Worm (Caenorhabditis elegans) whole organism, L1 larva: ENCODE data around the gene oig-3.
"Not testable (repeated sequence)": the region's sequence is repeated elsewhere in the genome, so short reads cannot be mapped to it uniquely, and the experiment has no call there.

Experiments used
- C04F5.9 ChIP-seq: sonication (generic microtip); optimal IDR thresholded peaks from 2 replicates; lab custom pipeline; 2016; ENCODE audit warnings: missing genetic modification characterization, missing compliant biosample characterization
- Y116A8C.19 ChIP-seq: sonication (generic microtip); optimal IDR thresholded peaks from 2 replicates; lab custom pipeline; 2016; ENCODE audit warnings: missing compliant biosample characterization, missing genetic modification characterization, borderline replicate concordance
- alr-1 ChIP-seq: fragments of 200-800 bp; sonication (Bioruptor generic); optimal IDR thresholded peaks from 2 replicates; lab custom pipeline; 2018; ENCODE audit warnings: borderline replicate concordance, mild to moderate bottlenecking, missing genetic modification characterization, missing compliant biosample characterization
- dpl-1 ChIP-seq, 3 experiments: fragments of 150-350 bp in 2 of 3; sonication (generic microtip) in 1 of 3; optimal IDR thresholded peaks; 2 replicates each; lab custom pipeline; 2014 to 2017; ENCODE audit warnings: missing biosample characterization in 3 of 3, missing genetic modification characterization in 3 of 3, missing genetic modification reagents in 3 of 3
- efl-1 ChIP-seq, 4 experiments: fragments of 150-350 bp; optimal IDR thresholded peaks in 3 of 4; peaks in 1 of 4; 1 replicate in 1 of 4; 2 replicates in 3 of 4; lab custom pipeline; 2014; ENCODE audit warnings: missing biosample characterization in 2 of 4, missing genetic modification characterization in 2 of 4, missing genetic modification reagents in 2 of 4
- elt-3 ChIP-seq, 6 experiments: fragments of 150-350 bp in 1 of 6; sonication (generic microtip); optimal IDR thresholded peaks; 2 replicates each; lab custom pipeline; 2017 to 2018; ENCODE audit warnings: missing biosample characterization in 6 of 6, missing genetic modification characterization in 6 of 6, inconsistent platforms in 1 of 6
- fos-1 ChIP-seq: fragments of 150-350 bp; optimal IDR thresholded peaks from 2 replicates; lab custom pipeline; 2014; ENCODE audit warnings: missing biosample characterization, missing genetic modification characterization
- isw-1 ChIP-seq: fragments of 200-800 bp; sonication (Bioruptor generic); IDR thresholded peaks from 2 replicates; pipeline ENCODE4 v1.3.6; 2022; ENCODE audit warnings: missing genetic modification characterization, missing compliant biosample characterization
- jun-1 ChIP-seq: fragments of 150-350 bp; optimal IDR thresholded peaks from 2 replicates; lab custom pipeline; 2014; ENCODE audit warnings: missing biosample characterization, missing genetic modification reagents, missing genetic modification characterization
- lin-14 ChIP-seq: fragments of 200-800 bp; sonication (Bioruptor generic); optimal IDR thresholded peaks from 2 replicates; lab custom pipeline; 2018; ENCODE audit warnings: mild to moderate bottlenecking, missing genetic modification characterization, moderate library complexity, missing compliant biosample characterization
- lin-35 ChIP-seq, 2 experiments: fragments of 150-350 bp; optimal IDR thresholded peaks; 2 replicates each; lab custom pipeline; 2014; ENCODE audit warnings: missing biosample characterization in 2 of 2, missing genetic modification characterization in 2 of 2, missing genetic modification reagents in 2 of 2
- lsy-2 ChIP-seq, 2 experiments: fragments of 150-350 bp; optimal IDR thresholded peaks; 2 replicates each; lab custom pipeline; 2014; ENCODE audit warnings: missing biosample characterization in 2 of 2, missing genetic modification characterization in 2 of 2
- nhr-47 ChIP-seq: sonication (generic microtip); optimal IDR thresholded peaks from 2 replicates; lab custom pipeline; 2016; ENCODE audit warnings: mild to moderate bottlenecking, missing genetic modification characterization, moderate library complexity, missing compliant biosample characterization
- nhr-71 ChIP-seq: sonication (generic microtip); optimal IDR thresholded peaks from 2 replicates; lab custom pipeline; 2016; ENCODE audit warnings: mild to moderate bottlenecking, missing genetic modification characterization, moderate library complexity, missing compliant biosample characterization
- pag-3 ChIP-seq: sonication (generic microtip); optimal IDR thresholded peaks from 2 replicates; lab custom pipeline; 2017; ENCODE audit warnings: missing genetic modification characterization, mild to moderate bottlenecking, missing compliant biosample characterization, antibody characterized with exemption, borderline replicate concordance; ENCODE audit not compliant: insufficient read depth
- rnt-1 ChIP-seq: sonication (generic microtip); optimal IDR thresholded peaks from 2 replicates; lab custom pipeline; 2016; ENCODE audit warnings: mild to moderate bottlenecking, missing genetic modification characterization, moderate library complexity, missing compliant biosample characterization
- skn-1 ChIP-seq: fragments of 150-350 bp; optimal IDR thresholded peaks from 2 replicates; lab custom pipeline; 2014; ENCODE audit warnings: missing biosample characterization, missing genetic modification characterization
- snu-23 ChIP-seq: sonication (generic microtip); optimal IDR thresholded peaks from 2 replicates; lab custom pipeline; 2016; ENCODE audit warnings: missing genetic modification characterization, missing compliant biosample characterization
- sup-37 ChIP-seq: fragments of 200-800 bp; sonication (Bioruptor generic); optimal IDR thresholded peaks from 2 replicates; lab custom pipeline; 2018; ENCODE audit warnings: mild to moderate bottlenecking, missing genetic modification characterization, missing compliant biosample characterization
- unc-130 ChIP-seq: fragments of 150-350 bp; optimal IDR thresholded peaks from 2 replicates; lab custom pipeline; 2017; ENCODE audit warnings: missing biosample characterization, missing genetic modification characterization, inconsistent platforms

The oig-3 gene

ce11 chrV:14750357-14750756, 20.9 kb downstream of the oig-3 start, which contains the start of gene nspa-10:
nspa-10 (minus strand) TSS chrV:14750457.
- not testable (repeated sequence) for TF ChIP-seq snu-23 (GFP tag; lab: Kevin White, UChicago); nhr-47 (tag; lab: Kevin White, UChicago); C04F5.9 (tag; lab: Kevin White, UChicago)

ce11 chrV:14762563-14762962, 33.1 kb downstream of the oig-3 start:
- no peak for TF ChIP-seq efl-1 (optimal IDR thresholded peaks at IDR 0.05; lab: Kevin White, UChicago)
- TF ChIP-seq efl-1 (GFP tag; optimal IDR thresholded peaks at IDR 0.05 in 1 of 2; lab: Kevin White, UChicago) = peak in 1 of 2 experiments; percentile 12
- no peak for TF ChIP-seq unc-130 (tag; lab: Kevin White, UChicago)
- TF ChIP-seq C04F5.9 (tag; lab: Kevin White, UChicago) = no peak
- TF ChIP-seq isw-1 (GFP tag; lab: Robert Waterston, UW) = no peak
- no peak for TF ChIP-seq alr-1 (tag; lab: Kevin White, UChicago)

ce11 chrV:14763582-14763981, 34.1 kb downstream of the oig-3 start:
- no peak for TF ChIP-seq efl-1 (optimal IDR thresholded peaks at IDR 0.05; lab: Kevin White, UChicago)
- peak in 1 of 2 experiments; percentile 79 for TF ChIP-seq efl-1 (GFP tag; optimal IDR thresholded peaks at IDR 0.05 in 1 of 2; lab: Kevin White, UChicago)
- no peak for TF ChIP-seq C04F5.9 (tag; lab: Kevin White, UChicago)
- no peak for TF ChIP-seq lin-14 (GFP tag; lab: Kevin White, UChicago)

- TF ChIP-seq skn-1 (tag; lab: Kevin White, UChicago) (peak; percentile 83), sup-37 (no peak), lsy-2 (tag; optimal IDR thresholded peaks at IDR 0.05; lab: Kevin White, UChicago) (peak in 1 of 2 experiments; percentile 67), jun-1 (tag; lab: Kevin White, UChicago) (peak; percentile 21), rnt-1 (peak; percentile 36), Y116A8C.19 (tag; lab: Kevin White, UChicago) (no peak), efl-1 (optimal IDR thresholded peaks at IDR 0.05; lab: Kevin White, UChicago) (peak; percentile 39 to 50), efl-1 (GFP tag; optimal IDR thresholded peaks at IDR 0.05 in 1 of 2; lab: Kevin White, UChicago) (no peak), isw-1 (GFP tag; lab: Robert Waterston, UW) (no peak), lin-35 (GFP tag; optimal IDR thresholded peaks at IDR 0.05; lab: Kevin White, UChicago) (peak; percentile 22 to 33), elt-3 (tag; optimal IDR thresholded peaks at IDR 0.05; lab: Kevin White, UChicago) (peak in 2 of 6 experiments; percentile 10 to 44), dpl-1 (GFP tag; optimal IDR thresholded peaks at IDR 0.05; lab: Kevin White, UChicago) (peak in 2 of 3 experiments; percentile 1 to 11), pag-3 (tag; lab: Kevin White, UChicago) (no peak), fos-1 (tag; lab: Kevin White, UChicago) (peak; percentile 22), nhr-71 (tag; lab: Kevin White, UChicago) (no peak)
These were observed 43.6 kb downstream of the oig-3 start, which contains the start of gene haf-7 for ce11 chrV:14773048-14773447. haf-7 (plus strand) TSS chrV:14773258.

- TF ChIP-seq dpl-1 (GFP tag; optimal IDR thresholded peaks at IDR 0.05; lab: Kevin White, UChicago) = no peak
These were observed 50.2 kb downstream of the oig-3 start, which contains the start of the genes scrm-7 and Y50E8A.10 for ce11 chrV:14779644-14780043. scrm-7 (minus strand) TSS chrV:14779744. Y50E8A.10 (plus strand) TSS chrV:14779996.
